Fruit fly (Drosophila melanogaster): ENCODE data around the gene COX8.

COX8 gene

dm6 chr3L:21516716-21517266 is 22.5 kb downstream of the COX8 start (continued):
- TF ChIP-seq CG1529 (GFP tag; optimal IDR thresholded peaks at IDR 0.05) (no peak), ewg (GFP tag; optimal IDR thresholded peaks at IDR 0.05) (no peak), CG11560 (tag; IDR thresholded peaks at IDR 0.05) (no peak), cad (GFP tag; optimal IDR thresholded peaks at IDR 0.05) (no peak), CG9797 (GFP tag; optimal IDR thresholded peaks at IDR 0.05) (peak; percentile 88), CG10209 (GFP tag; optimal IDR thresholded peaks at IDR 0.05) (peak; percentile 14), CG14050 (GFP tag; IDR thresholded peaks at IDR 0.05) (no peak), CG6791 (GFP tag; IDR thresholded peaks at IDR 0.05; ENCODE audit: partially characterized antibody) (no peak), unpg (GFP tag; optimal IDR thresholded peaks at IDR 0.05) (peak; percentile 5), CG14710 (tag; optimal IDR thresholded peaks at IDR 0.05) (peak; percentile 62), ssp (GFP tag; IDR thresholded peaks at IDR 0.05) (no peak), CG32532 (GFP tag; IDR thresholded peaks at IDR 0.05) (peak; percentile 25; the same call in 1 of the 2 replicates), CHES-1-like (GFP tag; optimal IDR thresholded peaks at IDR 0.05) (peak; percentile 38), slbo (GFP tag; IDR thresholded peaks at IDR 0.05) (no peak), CG10543 (GFP tag; optimal IDR thresholded peaks at IDR 0.05) (no peak), Hmr (GFP tag; optimal IDR thresholded peaks at IDR 0.05) (no peak), chm (GFP tag; IDR thresholded peaks at IDR 0.05) (no peak), oc (tag; optimal IDR thresholded peaks at IDR 0.05) (no peak), Hr3 (GFP tag; optimal IDR thresholded peaks at IDR 0.05) (no peak), CG15011 (GFP tag; optimal IDR thresholded peaks at IDR 0.05) (no peak), fu2 (GFP tag; optimal IDR thresholded peaks at IDR 0.05) (no peak), slp2 (GFP tag; optimal IDR thresholded peaks at IDR 0.05) (no peak), CG34422 (GFP tag; IDR thresholded peaks at IDR 0.05) (no peak; the same call in 2 of the 3 replicates), H15 (GFP tag; IDR thresholded peaks at IDR 0.05) (no peak), CG2120 (GFP tag; optimal IDR thresholded peaks at IDR 0.05) (peak; percentile 58), so (GFP tag; IDR thresholded peaks at IDR 0.05) (no peak), CG7271 (tag; optimal IDR thresholded peaks at IDR 0.05) (no peak), org-1 (GFP tag; optimal IDR thresholded peaks at IDR 0.05) (no peak), repo (GFP tag; optimal IDR thresholded peaks at IDR 0.05) (no peak), Xbp1 (GFP tag; optimal IDR thresholded peaks at IDR 0.05) (peak; percentile 27), cato (GFP tag; optimal IDR thresholded peaks at IDR 0.05; ENCODE audit: borderline replicate concordance) (peak; percentile 0), Taf1 (GFP tag; IDR thresholded peaks at IDR 0.05) (no peak), CG4820 (GFP tag; optimal IDR thresholded peaks at IDR 0.05) (peak; percentile 36), Dip3 (GFP tag; optimal IDR thresholded peaks at IDR 0.05) (peak; percentile 9), CG9437 (GFP tag; optimal IDR thresholded peaks at IDR 0.05) (peak; percentile 12), Nf-YC (tag; optimal IDR thresholded peaks at IDR 0.05) (no peak), Kr (GFP tag; optimal IDR thresholded peaks at IDR 0.05) (no peak), CG8478 (optimal IDR thresholded peaks at IDR 0.05) (no peak), Dll (GFP tag; IDR thresholded peaks at IDR 0.05; ENCODE audit: partially characterized antibody) (no peak), tna (GFP tag; IDR thresholded peaks at IDR 0.05; ENCODE audit: partially characterized antibody) (no peak), CG2712 (tag; optimal IDR thresholded peaks at IDR 0.05) (peak; percentile 29), C15 (GFP tag; IDR thresholded peaks at IDR 0.05) (no peak), Neu2 (GFP tag; optimal IDR thresholded peaks at IDR 0.05; ENCODE audit: borderline replicate concordance) (no peak), mam (GFP tag; optimal IDR thresholded peaks at IDR 0.05) (peak; percentile 41), YL-1 (GFP tag; optimal IDR thresholded peaks at IDR 0.05) (peak; percentile 88), dm (GFP tag; optimal IDR thresholded peaks at IDR 0.05) (peak; percentile 43), slou (GFP tag; optimal IDR thresholded peaks at IDR 0.05) (no peak), Dp (GFP tag; optimal IDR thresholded peaks at IDR 0.05) (peak; percentile 39), CG30403 (GFP tag; optimal IDR thresholded peaks at IDR 0.05) (peak; percentile 38), vvl (GFP tag; IDR thresholded peaks at IDR 0.05) (peak; percentile 42), lilli (GFP tag; optimal IDR thresholded peaks at IDR 0.05) (peak; percentile 38), CG11695 (GFP tag; IDR thresholded peaks at IDR 0.05) (no peak)

Data from whole organism, embryonic.